Worm (Caenorhabditis elegans) whole organism, L1 larva: ENCODE measurements around the gene glb-13.
A peak's percentile ranks its signal among the peaks of the same experiment; 100 is the strongest.

ENCODE experiments used
- C04F5.9 ChIP-seq: sonication (generic microtip); optimal IDR thresholded peaks from 2 replicates; lab custom pipeline; 2016; ENCODE audit warnings: missing genetic modification characterization, missing compliant biosample characterization
- C34B4.2 ChIP-seq: sonication (generic microtip); optimal IDR thresholded peaks from 2 replicates; lab custom pipeline; 2017; ENCODE audit warnings: mild to moderate bottlenecking, missing genetic modification characterization, missing compliant biosample characterization
- F16B12.6 ChIP-seq: fragments of 150-350 bp; optimal IDR thresholded peaks from 2 replicates; lab custom pipeline; 2014; ENCODE audit warnings: missing biosample characterization, missing genetic modification characterization
- Y116A8C.19 ChIP-seq: sonication (generic microtip); optimal IDR thresholded peaks from 2 replicates; lab custom pipeline; 2016; ENCODE audit warnings: missing compliant biosample characterization, missing genetic modification characterization, borderline replicate concordance
- aha-1 ChIP-seq: fragments of 150-350 bp; optimal IDR thresholded peaks from 2 replicates; lab custom pipeline; 2014; ENCODE audit warnings: missing biosample characterization, missing genetic modification characterization
- alr-1 ChIP-seq: fragments of 200-800 bp; sonication (Bioruptor generic); optimal IDR thresholded peaks from 2 replicates; lab custom pipeline; 2018; ENCODE audit warnings: borderline replicate concordance, mild to moderate bottlenecking, missing genetic modification characterization, missing compliant biosample characterization
- blmp-1 ChIP-seq: fragments of 150-350 bp; optimal IDR thresholded peaks from 2 replicates; lab custom pipeline; 2014; ENCODE audit warnings: missing biosample characterization, missing genetic modification characterization
- ceh-63 ChIP-seq: fragments of 200-800 bp; sonication (Bioruptor generic); optimal IDR thresholded peaks from 2 replicates; lab custom pipeline; 2018; ENCODE audit warnings: mild to moderate bottlenecking, missing genetic modification characterization, missing compliant biosample characterization
- ceh-8 ChIP-seq: fragments of 200-800 bp; sonication (Bioruptor generic); optimal IDR thresholded peaks from 2 replicates; lab custom pipeline; 2018; ENCODE audit warnings: mild to moderate bottlenecking, missing genetic modification characterization, moderate library complexity, missing compliant biosample characterization
- ces-1 ChIP-seq: fragments of 150-350 bp; optimal IDR thresholded peaks from 2 replicates; lab custom pipeline; 2014; ENCODE audit warnings: missing biosample characterization, missing genetic modification reagents, missing genetic modification characterization
- dsc-1 ChIP-seq: sonication (generic microtip); optimal IDR thresholded peaks from 2 replicates; lab custom pipeline; 2016; ENCODE audit warnings: mild to moderate bottlenecking, missing genetic modification characterization, missing compliant biosample characterization
- efl-1 ChIP-seq, 4 experiments: fragments of 150-350 bp; optimal IDR thresholded peaks in 3 of 4; peaks in 1 of 4; 1 replicate in 1 of 4; 2 replicates in 3 of 4; lab custom pipeline; 2014; ENCODE audit warnings: missing biosample characterization in 2 of 4, missing genetic modification characterization in 2 of 4, missing genetic modification reagents in 2 of 4
- egl-27 ChIP-seq, 2 experiments: fragments of 150-350 bp in 1 of 2; sonication (generic microtip); optimal IDR thresholded peaks; 3 replicates each; lab custom pipeline; 2017 to 2018; ENCODE audit warnings: missing biosample characterization in 2 of 2, missing genetic modification characterization in 2 of 2, missing genetic modification reagents in 2 of 2
- elt-2 ChIP-seq: sonication (generic microtip); optimal IDR thresholded peaks from 2 replicates; lab custom pipeline; 2016; ENCODE audit warnings: missing genetic modification characterization, mild to moderate bottlenecking, inconsistent platforms, missing compliant biosample characterization, missing genetic modification reagents
- ets-5 ChIP-seq: fragments of 200-800 bp; sonication (Bioruptor generic); IDR thresholded peaks from 2 replicates; pipeline ENCODE4 v1.3.6; 2022; ENCODE audit warnings: missing genetic modification characterization, missing compliant biosample characterization
- fkh-8 ChIP-seq: sonication (generic microtip); optimal IDR thresholded peaks from 2 replicates; lab custom pipeline; 2016; ENCODE audit warnings: mild to moderate bottlenecking, missing genetic modification characterization, missing compliant biosample characterization
- fos-1 ChIP-seq: fragments of 150-350 bp; optimal IDR thresholded peaks from 2 replicates; lab custom pipeline; 2014; ENCODE audit warnings: missing biosample characterization, missing genetic modification characterization
- grh-1 ChIP-seq: fragments of 200-800 bp; sonication (Bioruptor generic); IDR thresholded peaks from 2 replicates; pipeline ENCODE4 v1.3.6; 2022; ENCODE audit warnings: missing genetic modification reagents, missing genetic modification characterization, missing compliant biosample characterization
- hlh-4 ChIP-seq: sonication (generic microtip); optimal IDR thresholded peaks from 2 replicates; lab custom pipeline; 2016; ENCODE audit warnings: mild to moderate bottlenecking, missing genetic modification characterization, missing compliant biosample characterization
- hpl-2 ChIP-seq: fragments of 150-350 bp; optimal IDR thresholded peaks from 2 replicates; lab custom pipeline; 2014; ENCODE audit warnings: missing biosample characterization, missing genetic modification reagents, missing genetic modification characterization
- irx-1 ChIP-seq: sonication (generic microtip); optimal IDR thresholded peaks from 2 replicates; lab custom pipeline; 2016; ENCODE audit warnings: missing genetic modification characterization, missing compliant biosample characterization
- lin-13 ChIP-seq: fragments of 150-350 bp; optimal IDR thresholded peaks from 2 replicates; lab custom pipeline; 2014; ENCODE audit warnings: missing biosample characterization, missing genetic modification reagents, missing genetic modification characterization
- lin-14 ChIP-seq: fragments of 200-800 bp; sonication (Bioruptor generic); optimal IDR thresholded peaks from 2 replicates; lab custom pipeline; 2018; ENCODE audit warnings: mild to moderate bottlenecking, missing genetic modification characterization, moderate library complexity, missing compliant biosample characterization
- lin-35 ChIP-seq, 2 experiments: fragments of 150-350 bp; optimal IDR thresholded peaks; 2 replicates each; lab custom pipeline; 2014; ENCODE audit warnings: missing biosample characterization in 2 of 2, missing genetic modification characterization in 2 of 2, missing genetic modification reagents in 2 of 2
- lin-39 ChIP-seq: fragments of 150-350 bp; optimal IDR thresholded peaks from 2 replicates; lab custom pipeline; 2014; ENCODE audit warnings: missing biosample characterization, missing genetic modification reagents, missing genetic modification characterization
- lsy-2 ChIP-seq, 2 experiments: fragments of 150-350 bp; optimal IDR thresholded peaks; 2 replicates each; lab custom pipeline; 2014; ENCODE audit warnings: missing biosample characterization in 2 of 2, missing genetic modification characterization in 2 of 2
- mdl-1 ChIP-seq, 2 experiments: fragments of 150-350 bp; optimal IDR thresholded peaks; 2 replicates each; lab custom pipeline; 2014 to 2017; ENCODE audit warnings: missing biosample characterization in 2 of 2, missing genetic modification characterization in 2 of 2, inconsistent platforms in 1 of 2
- mep-1 ChIP-seq: fragments of 150-350 bp; optimal IDR thresholded peaks from 2 replicates; lab custom pipeline; 2014; ENCODE audit warnings: missing biosample characterization, missing genetic modification characterization
- nhr-11 ChIP-seq: fragments of 150-350 bp; optimal IDR thresholded peaks from 2 replicates; lab custom pipeline; 2014; ENCODE audit warnings: missing biosample characterization, missing genetic modification characterization
- nhr-20 ChIP-seq: sonication (generic microtip); optimal IDR thresholded peaks from 2 replicates; lab custom pipeline; 2016; ENCODE audit warnings: mild to moderate bottlenecking, missing genetic modification characterization, missing compliant biosample characterization
- nhr-28 ChIP-seq: fragments of 150-350 bp; optimal IDR thresholded peaks from 2 replicates; lab custom pipeline; 2014; ENCODE audit warnings: missing biosample characterization, missing genetic modification characterization
- nhr-71 ChIP-seq: sonication (generic microtip); optimal IDR thresholded peaks from 2 replicates; lab custom pipeline; 2016; ENCODE audit warnings: mild to moderate bottlenecking, missing genetic modification characterization, moderate library complexity, missing compliant biosample characterization
- nhr-77 ChIP-seq: fragments of 150-350 bp; optimal IDR thresholded peaks from 2 replicates; lab custom pipeline; 2014; ENCODE audit warnings: missing biosample characterization, missing genetic modification characterization
- nhr-84 ChIP-seq: sonication (generic microtip); optimal IDR thresholded peaks from 2 replicates; lab custom pipeline; 2017; ENCODE audit warnings: missing biosample characterization, missing genetic modification characterization
- nhr-90 ChIP-seq: sonication (generic microtip); optimal IDR thresholded peaks from 2 replicates; lab custom pipeline; 2016; ENCODE audit warnings: mild to moderate bottlenecking, missing genetic modification characterization, missing compliant biosample characterization; ENCODE audit not compliant: poor library complexity
- pax-3 ChIP-seq: fragments of 200-800 bp; sonication (Bioruptor generic); optimal IDR thresholded peaks from 2 replicates; lab custom pipeline; 2018; ENCODE audit warnings: mild to moderate bottlenecking, missing genetic modification characterization, moderate library complexity, missing compliant biosample characterization
- pqm-1 ChIP-seq: sonication (generic microtip); optimal IDR thresholded peaks from 3 replicates; lab custom pipeline; 2017; ENCODE audit warnings: missing biosample characterization, missing genetic modification characterization
- rnt-1 ChIP-seq: sonication (generic microtip); optimal IDR thresholded peaks from 2 replicates; lab custom pipeline; 2016; ENCODE audit warnings: mild to moderate bottlenecking, missing genetic modification characterization, moderate library complexity, missing compliant biosample characterization
- snu-23 ChIP-seq: sonication (generic microtip); optimal IDR thresholded peaks from 2 replicates; lab custom pipeline; 2016; ENCODE audit warnings: missing genetic modification characterization, missing compliant biosample characterization
- sox-4 ChIP-seq: sonication (generic microtip); optimal IDR thresholded peaks from 2 replicates; lab custom pipeline; 2016; ENCODE audit warnings: missing genetic modification characterization, missing compliant biosample characterization
- sptf-1 ChIP-seq: fragments of 150-350 bp; optimal IDR thresholded peaks from 2 replicates; lab custom pipeline; 2014; ENCODE audit warnings: missing biosample characterization, missing genetic modification characterization
- swsn-7 ChIP-seq: sonication (generic microtip); optimal IDR thresholded peaks from 2 replicates; lab custom pipeline; 2016; ENCODE audit warnings: missing genetic modification characterization, missing compliant biosample characterization
- tbx-2 ChIP-seq: sonication (generic microtip); optimal IDR thresholded peaks from 2 replicates; lab custom pipeline; 2016; ENCODE audit warnings: missing genetic modification characterization, missing compliant biosample characterization
- tlp-1 ChIP-seq: fragments of 150-350 bp; optimal IDR thresholded peaks from 2 replicates; lab custom pipeline; 2014; ENCODE audit warnings: missing biosample characterization, missing genetic modification characterization
- unc-30 ChIP-seq: sonication (generic microtip); optimal IDR thresholded peaks from 2 replicates; lab custom pipeline; 2017; ENCODE audit warnings: missing biosample characterization, missing genetic modification characterization
- unc-62 ChIP-seq: fragments of 150-350 bp; optimal IDR thresholded peaks from 2 replicates; lab custom pipeline; 2014; ENCODE audit warnings: missing biosample characterization, missing genetic modification reagents, missing genetic modification characterization
- vab-15 ChIP-seq: sonication (generic microtip); optimal IDR thresholded peaks from 2 replicates; lab custom pipeline; 2017; ENCODE audit warnings: missing genotype, mild to moderate bottlenecking, missing genetic modification characterization, missing compliant biosample characterization
- xbp-1 ChIP-seq: sonication (generic microtip); optimal IDR thresholded peaks from 2 replicates; lab custom pipeline; 2016; ENCODE audit warnings: missing genetic modification characterization, missing compliant biosample characterization
- zag-1 ChIP-seq: fragments of 150-350 bp; optimal IDR thresholded peaks from 2 replicates; lab custom pipeline; 2014; ENCODE audit warnings: missing biosample characterization, missing genetic modification characterization
- zip-4 ChIP-seq: fragments of 200-800 bp; sonication (Bioruptor generic); optimal IDR thresholded peaks from 2 replicates; lab custom pipeline; 2018; ENCODE audit warnings: mild to moderate bottlenecking, missing genetic modification characterization, moderate library complexity, missing compliant biosample characterization
- ztf-11 ChIP-seq, 2 experiments: sonication (generic microtip); optimal IDR thresholded peaks; 2 replicates each; lab custom pipeline; 2016 to 2017; ENCODE audit warnings: missing genetic modification characterization in 2 of 2, missing biosample characterization in 1 of 2, missing compliant biosample characterization in 1 of 2
- ztf-4 ChIP-seq: fragments of 150-350 bp; optimal IDR thresholded peaks from 2 replicates; lab custom pipeline; 2014; ENCODE audit warnings: missing biosample characterization, missing genetic modification characterization

glb-13 gene

DNA sequence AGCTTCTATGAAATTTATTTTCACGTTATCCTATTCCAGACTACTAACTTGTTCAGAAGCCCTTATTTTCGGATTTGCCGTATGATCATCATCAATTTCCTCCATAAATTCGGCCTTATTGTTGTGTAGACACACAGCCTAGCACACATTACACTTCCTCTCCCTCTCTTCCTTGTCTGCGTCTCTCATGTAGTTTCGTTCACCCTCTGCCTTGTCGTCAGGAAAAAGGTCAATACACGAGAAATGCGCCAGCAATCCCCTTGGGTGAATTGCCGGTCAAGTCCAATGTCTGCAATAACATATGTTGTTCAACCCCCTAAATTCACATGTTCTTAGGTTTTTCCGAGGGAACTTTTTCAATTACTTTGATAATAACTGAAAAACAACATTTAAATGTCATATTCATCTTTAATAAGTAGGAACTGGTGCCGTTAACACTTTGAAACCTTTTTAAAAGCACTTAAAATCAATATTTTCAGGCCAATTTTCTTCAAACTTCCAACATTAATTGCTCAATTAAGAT, 15.7 kb upstream of the glb-13 start, which contains the start of gene F17E5.2:
TSS of gene F17E5.2 (plus strand) at position 473 of the 523 bp plus-strand sequence.
- TF ChIP-seq alr-1 (tag; lab: Kevin White, UChicago) (no peak), nhr-20 (peak; percentile 97), aha-1 (tag; lab: Kevin White, UChicago) (peak; percentile 72), unc-62 (GFP tag; lab: Kevin White, UChicago) (peak; percentile 62), F16B12.6 (peak; percentile 59), zip-4 (GFP tag; lab: Kevin White, UChicago) (peak; percentile 79), ztf-11 (tag; optimal IDR thresholded peaks at IDR 0.05; lab: Kevin White, UChicago) (peak in 1 of 2 experiments; percentile 85), sptf-1 (tag; lab: Kevin White, UChicago) (no peak), lin-35 (GFP tag; optimal IDR thresholded peaks at IDR 0.05; lab: Kevin White, UChicago) (peak; percentile 84 to 92), irx-1 (tag; lab: Kevin White, UChicago) (peak; percentile 90), C34B4.2 (tag; lab: Kevin White, UChicago) (no peak), lin-39 (tag; lab: Kevin White, UChicago) (peak; percentile 83), nhr-77 (peak; percentile 86), sox-4 (tag; lab: Kevin White, UChicago) (peak; percentile 74), ztf-4 (tag; lab: Kevin White, UChicago) (peak; percentile 95), hlh-4 (no peak), mep-1 (tag; lab: Kevin White, UChicago) (peak; percentile 99), vab-15 (tag; lab: Kevin White, UChicago) (peak; percentile 78), nhr-71 (tag; lab: Kevin White, UChicago) (peak; percentile 97), mdl-1 (tag; optimal IDR thresholded peaks at IDR 0.05; lab: Kevin White, UChicago) (peak in 1 of 2 experiments; percentile 94), nhr-90 (tag; lab: Kevin White, UChicago) (peak; percentile 91), ceh-63 (GFP tag; lab: Kevin White, UChicago) (no peak), fos-1 (tag; lab: Kevin White, UChicago) (peak; percentile 91), C04F5.9 (tag; lab: Kevin White, UChicago) (peak; percentile 65), blmp-1 (tag; lab: Kevin White, UChicago) (peak; percentile 86), dsc-1 (peak; percentile 97), fkh-8 (tag; lab: Kevin White, UChicago) (peak; percentile 93), lin-13 (GFP tag; lab: Kevin White, UChicago) (peak; percentile 92), xbp-1 (tag; lab: Kevin White, UChicago) (peak; percentile 93), nhr-84 (tag; lab: Kevin White, UChicago) (no peak), swsn-7 (tag; lab: Kevin White, UChicago) (peak; percentile 95), ces-1 (GFP tag; lab: Kevin White, UChicago) (no peak), tlp-1 (no peak), ceh-8 (peak; percentile 46), nhr-11 (tag; lab: Kevin White, UChicago) (peak; percentile 73), unc-30 (tag; lab: Kevin White, UChicago) (no peak), lin-14 (GFP tag; lab: Kevin White, UChicago) (peak; percentile 98), zag-1 (tag; lab: Kevin White, UChicago) (peak; percentile 78), pax-3 (peak; percentile 74), snu-23 (peak; percentile 98), Y116A8C.19 (tag; lab: Kevin White, UChicago) (peak; percentile 9), tbx-2 (tag; lab: Kevin White, UChicago) (peak; percentile 94), nhr-28 (tag; lab: Kevin White, UChicago) (no peak), ets-5 (GFP tag; lab: Robert Waterston, UW) (no peak), pqm-1 (no peak), grh-1 (GFP tag; lab: Robert Waterston, UW) (peak; percentile 86), elt-2 (tag; lab: Kevin White, UChicago) (peak; percentile 70), rnt-1 (peak; percentile 96), egl-27 (tag; optimal IDR thresholded peaks at IDR 0.05; lab: Kevin White, UChicago) (peak in 1 of 2 experiments; percentile 65), lsy-2 (tag; optimal IDR thresholded peaks at IDR 0.05; lab: Kevin White, UChicago) (peak; percentile 92 to 94), hpl-2 (peak; percentile 76), efl-1 (optimal IDR thresholded peaks at IDR 0.05; lab: Kevin White, UChicago) (peak; percentile 82 to 83), efl-1 (GFP tag; optimal IDR thresholded peaks at IDR 0.05 in 1 of 2; lab: Kevin White, UChicago) (peak; percentile 70 to 97)
